Worm (Caenorhabditis elegans) whole organism, L1 larva: ENCODE results near the gene srx-4.
A peak's percentile ranks its signal among the peaks of the same experiment; 100 is the strongest.

Source experiments
- C16A3.4 ChIP-seq: fragments of 150-350 bp; optimal IDR thresholded peaks from 2 replicates; lab custom pipeline; 2014; ENCODE audit warnings: missing biosample characterization, missing genetic modification characterization
- F16B12.6 ChIP-seq: fragments of 150-350 bp; optimal IDR thresholded peaks from 2 replicates; lab custom pipeline; 2014; ENCODE audit warnings: missing biosample characterization, missing genetic modification characterization
- aha-1 ChIP-seq: fragments of 150-350 bp; optimal IDR thresholded peaks from 2 replicates; lab custom pipeline; 2014; ENCODE audit warnings: missing biosample characterization, missing genetic modification characterization
- aly-2 ChIP-seq: fragments of 150-350 bp; optimal IDR thresholded peaks from 2 replicates; lab custom pipeline; 2014; ENCODE audit warnings: missing biosample characterization, missing genetic modification characterization
- ama-1 ChIP-seq: fragments of 150-350 bp; optimal IDR thresholded peaks from 2 replicates; lab custom pipeline; 2014
- ceh-63 ChIP-seq: fragments of 200-800 bp; sonication (Bioruptor generic); optimal IDR thresholded peaks from 2 replicates; lab custom pipeline; 2018; ENCODE audit warnings: mild to moderate bottlenecking, missing genetic modification characterization, missing compliant biosample characterization
- ceh-82 ChIP-seq, 3 experiments: fragments of 150-350 bp in 1 of 3; sonication (generic microtip) in 2 of 3; optimal IDR thresholded peaks; 2 replicates each; lab custom pipeline; 2014 to 2017; ENCODE audit warnings: missing biosample characterization in 3 of 3, missing genetic modification characterization in 3 of 3
- ceh-90 ChIP-seq: sonication (generic microtip); optimal IDR thresholded peaks from 2 replicates; lab custom pipeline; 2016; ENCODE audit warnings: missing genetic modification characterization, missing compliant biosample characterization
- efl-1 ChIP-seq, 4 experiments: fragments of 150-350 bp; optimal IDR thresholded peaks in 3 of 4; peaks in 1 of 4; 1 replicate in 1 of 4; 2 replicates in 3 of 4; lab custom pipeline; 2014; ENCODE audit warnings: missing biosample characterization in 2 of 4, missing genetic modification characterization in 2 of 4, missing genetic modification reagents in 2 of 4
- egl-27 ChIP-seq, 2 experiments: fragments of 150-350 bp in 1 of 2; sonication (generic microtip); optimal IDR thresholded peaks; 3 replicates each; lab custom pipeline; 2017 to 2018; ENCODE audit warnings: missing biosample characterization in 2 of 2, missing genetic modification characterization in 2 of 2, missing genetic modification reagents in 2 of 2
- elt-2 ChIP-seq: sonication (generic microtip); optimal IDR thresholded peaks from 2 replicates; lab custom pipeline; 2016; ENCODE audit warnings: missing genetic modification characterization, mild to moderate bottlenecking, inconsistent platforms, missing compliant biosample characterization, missing genetic modification reagents
- elt-3 ChIP-seq, 6 experiments: fragments of 150-350 bp in 1 of 6; sonication (generic microtip); optimal IDR thresholded peaks; 2 replicates each; lab custom pipeline; 2017 to 2018; ENCODE audit warnings: missing biosample characterization in 6 of 6, missing genetic modification characterization in 6 of 6, inconsistent platforms in 1 of 6
- fkh-8 ChIP-seq: sonication (generic microtip); optimal IDR thresholded peaks from 2 replicates; lab custom pipeline; 2016; ENCODE audit warnings: mild to moderate bottlenecking, missing genetic modification characterization, missing compliant biosample characterization
- hlh-17 ChIP-seq: fragments of 200-800 bp; sonication (Bioruptor generic); optimal IDR thresholded peaks from 2 replicates; lab custom pipeline; 2018; ENCODE audit warnings: missing genetic modification characterization, mild to moderate bottlenecking, missing compliant biosample characterization, moderate library complexity, borderline replicate concordance
- hpl-2 ChIP-seq: fragments of 150-350 bp; optimal IDR thresholded peaks from 2 replicates; lab custom pipeline; 2014; ENCODE audit warnings: missing biosample characterization, missing genetic modification reagents, missing genetic modification characterization
- irx-1 ChIP-seq: sonication (generic microtip); optimal IDR thresholded peaks from 2 replicates; lab custom pipeline; 2016; ENCODE audit warnings: missing genetic modification characterization, missing compliant biosample characterization
- isw-1 ChIP-seq: fragments of 200-800 bp; sonication (Bioruptor generic); IDR thresholded peaks from 2 replicates; pipeline ENCODE4 v1.3.6; 2022; ENCODE audit warnings: missing genetic modification characterization, missing compliant biosample characterization
- jun-1 ChIP-seq: fragments of 150-350 bp; optimal IDR thresholded peaks from 2 replicates; lab custom pipeline; 2014; ENCODE audit warnings: missing biosample characterization, missing genetic modification reagents, missing genetic modification characterization
- lin-14 ChIP-seq: fragments of 200-800 bp; sonication (Bioruptor generic); optimal IDR thresholded peaks from 2 replicates; lab custom pipeline; 2018; ENCODE audit warnings: mild to moderate bottlenecking, missing genetic modification characterization, moderate library complexity, missing compliant biosample characterization
- lin-15B ChIP-seq: fragments of 150-350 bp; sonication (generic microtip); optimal IDR thresholded peaks from 3 replicates; lab custom pipeline; 2014; ENCODE audit warnings: missing biosample characterization, missing genetic modification characterization
- lin-35 ChIP-seq, 2 experiments: fragments of 150-350 bp; optimal IDR thresholded peaks; 2 replicates each; lab custom pipeline; 2014; ENCODE audit warnings: missing biosample characterization in 2 of 2, missing genetic modification characterization in 2 of 2, missing genetic modification reagents in 2 of 2
- lir-3 ChIP-seq: sonication (generic microtip); optimal IDR thresholded peaks from 2 replicates; lab custom pipeline; 2016; ENCODE audit warnings: mild to moderate bottlenecking, missing genetic modification characterization, moderate library complexity, missing compliant biosample characterization; ENCODE audit not compliant: poor library complexity
- mef-2 ChIP-seq: fragments of 150-350 bp; optimal IDR thresholded peaks from 2 replicates; lab custom pipeline; 2014; ENCODE audit warnings: missing biosample characterization, missing genetic modification characterization
- mep-1 ChIP-seq: fragments of 150-350 bp; optimal IDR thresholded peaks from 2 replicates; lab custom pipeline; 2014; ENCODE audit warnings: missing biosample characterization, missing genetic modification characterization
- nhr-11 ChIP-seq: fragments of 150-350 bp; optimal IDR thresholded peaks from 2 replicates; lab custom pipeline; 2014; ENCODE audit warnings: missing biosample characterization, missing genetic modification characterization
- nhr-12 ChIP-seq: sonication (generic microtip); optimal IDR thresholded peaks from 2 replicates; lab custom pipeline; 2017; ENCODE audit warnings: missing biosample characterization, missing genetic modification characterization
- nhr-28 ChIP-seq: fragments of 150-350 bp; optimal IDR thresholded peaks from 2 replicates; lab custom pipeline; 2014; ENCODE audit warnings: missing biosample characterization, missing genetic modification characterization
- nhr-47 ChIP-seq: sonication (generic microtip); optimal IDR thresholded peaks from 2 replicates; lab custom pipeline; 2016; ENCODE audit warnings: mild to moderate bottlenecking, missing genetic modification characterization, moderate library complexity, missing compliant biosample characterization
- nhr-71 ChIP-seq: sonication (generic microtip); optimal IDR thresholded peaks from 2 replicates; lab custom pipeline; 2016; ENCODE audit warnings: mild to moderate bottlenecking, missing genetic modification characterization, moderate library complexity, missing compliant biosample characterization
- nhr-77 ChIP-seq: fragments of 150-350 bp; optimal IDR thresholded peaks from 2 replicates; lab custom pipeline; 2014; ENCODE audit warnings: missing biosample characterization, missing genetic modification characterization
- pag-3 ChIP-seq: sonication (generic microtip); optimal IDR thresholded peaks from 2 replicates; lab custom pipeline; 2017; ENCODE audit warnings: missing genetic modification characterization, mild to moderate bottlenecking, missing compliant biosample characterization, antibody characterized with exemption, borderline replicate concordance; ENCODE audit not compliant: insufficient read depth
- rnt-1 ChIP-seq: sonication (generic microtip); optimal IDR thresholded peaks from 2 replicates; lab custom pipeline; 2016; ENCODE audit warnings: mild to moderate bottlenecking, missing genetic modification characterization, moderate library complexity, missing compliant biosample characterization
- snu-23 ChIP-seq: sonication (generic microtip); optimal IDR thresholded peaks from 2 replicates; lab custom pipeline; 2016; ENCODE audit warnings: missing genetic modification characterization, missing compliant biosample characterization
- sox-4 ChIP-seq: sonication (generic microtip); optimal IDR thresholded peaks from 2 replicates; lab custom pipeline; 2016; ENCODE audit warnings: missing genetic modification characterization, missing compliant biosample characterization
- sup-37 ChIP-seq: fragments of 200-800 bp; sonication (Bioruptor generic); optimal IDR thresholded peaks from 2 replicates; lab custom pipeline; 2018; ENCODE audit warnings: mild to moderate bottlenecking, missing genetic modification characterization, missing compliant biosample characterization
- unc-130 ChIP-seq: fragments of 150-350 bp; optimal IDR thresholded peaks from 2 replicates; lab custom pipeline; 2017; ENCODE audit warnings: missing biosample characterization, missing genetic modification characterization, inconsistent platforms
- unc-86 ChIP-seq: sonication (generic microtip); optimal IDR thresholded peaks from 2 replicates; lab custom pipeline; 2016; ENCODE audit warnings: missing genetic modification characterization, missing compliant biosample characterization
- vab-15 ChIP-seq: sonication (generic microtip); optimal IDR thresholded peaks from 2 replicates; lab custom pipeline; 2017; ENCODE audit warnings: missing genotype, mild to moderate bottlenecking, missing genetic modification characterization, missing compliant biosample characterization
- xbp-1 ChIP-seq: sonication (generic microtip); optimal IDR thresholded peaks from 2 replicates; lab custom pipeline; 2016; ENCODE audit warnings: missing genetic modification characterization, missing compliant biosample characterization
- ztf-4 ChIP-seq: fragments of 150-350 bp; optimal IDR thresholded peaks from 2 replicates; lab custom pipeline; 2014; ENCODE audit warnings: missing biosample characterization, missing genetic modification characterization

Gene srx-4

ce11 chrV:725807-726572 lies 33.4 kb upstream of the srx-4 start:
- TF ChIP-seq egl-27 (tag; optimal IDR thresholded peaks at IDR 0.05; lab: Kevin White, UChicago) = no peak
- TF ChIP-seq aly-2 = peak; percentile 1
- TF ChIP-seq irx-1 (tag; lab: Kevin White, UChicago) = no peak
- TF ChIP-seq elt-3 (tag; optimal IDR thresholded peaks at IDR 0.05; lab: Kevin White, UChicago) = peak in 1 of 6 experiments; percentile 38
- TF ChIP-seq mef-2 (tag; lab: Kevin White, UChicago) = no peak
- no peak for TF ChIP-seq xbp-1 (tag; lab: Kevin White, UChicago)
- TF ChIP-seq nhr-28 (tag; lab: Kevin White, UChicago) = no peak
- TF ChIP-seq nhr-71 (tag; lab: Kevin White, UChicago) = no peak
- no peak for TF ChIP-seq hpl-2 (GFP tag; lab: Kevin White, UChicago)
- TF ChIP-seq snu-23 (GFP tag; lab: Kevin White, UChicago) = no peak
- no peak for TF ChIP-seq ztf-4
- peak; percentile 66 for TF ChIP-seq ama-1 (lab: Kevin White, UChicago)
- no peak for TF ChIP-seq isw-1 (GFP tag; lab: Robert Waterston, UW)
- TF ChIP-seq unc-86 (tag; lab: Kevin White, UChicago) = no peak
- no peak for TF ChIP-seq aha-1 (tag; lab: Kevin White, UChicago)
- no peak for TF ChIP-seq nhr-12
- no peak for TF ChIP-seq ceh-82 (tag; optimal IDR thresholded peaks at IDR 0.05; lab: Kevin White, UChicago)
- no peak for TF ChIP-seq hlh-17 (GFP tag; lab: Kevin White, UChicago)
- TF ChIP-seq sup-37 = no peak
- no peak for TF ChIP-seq sox-4 (tag; lab: Kevin White, UChicago)
- no peak for TF ChIP-seq elt-2 (tag; lab: Kevin White, UChicago)
- TF ChIP-seq mep-1 (tag; lab: Kevin White, UChicago) = no peak
- TF ChIP-seq nhr-11 (tag; lab: Kevin White, UChicago) = no peak
- TF ChIP-seq rnt-1 (tag; lab: Kevin White, UChicago) = no peak
- no peak for TF ChIP-seq fkh-8 (tag; lab: Kevin White, UChicago)
- TF ChIP-seq unc-130 = no peak
- no peak for TF ChIP-seq pag-3
- TF ChIP-seq nhr-47 (tag; lab: Kevin White, UChicago) = no peak
- TF ChIP-seq ceh-90 (tag; lab: Kevin White, UChicago) = no peak
- TF ChIP-seq lin-15B (tag; lab: Kevin White, UChicago) = no peak
- TF ChIP-seq ceh-63 (GFP tag; lab: Kevin White, UChicago) = no peak
- no peak for TF ChIP-seq C16A3.4 (tag; lab: Kevin White, UChicago)
- no peak for TF ChIP-seq lin-14 (GFP tag; lab: Kevin White, UChicago)
- TF ChIP-seq jun-1 = no peak
- no peak for TF ChIP-seq vab-15 (tag; lab: Kevin White, UChicago)
- TF ChIP-seq efl-1 (optimal IDR thresholded peaks at IDR 0.05; lab: Kevin White, UChicago) = no peak
- peak in 1 of 2 experiments; percentile 82 for TF ChIP-seq efl-1 (GFP tag; optimal IDR thresholded peaks at IDR 0.05 in 1 of 2; lab: Kevin White, UChicago)
- TF ChIP-seq nhr-77 (tag; lab: Kevin White, UChicago) = no peak
- TF ChIP-seq F16B12.6 = no peak
- peak in 1 of 2 experiments; percentile 58 for TF ChIP-seq lin-35 (GFP tag; optimal IDR thresholded peaks at IDR 0.05; lab: Kevin White, UChicago)
- TF ChIP-seq lir-3 (tag; lab: Kevin White, UChicago) = peak; percentile 7
